Worm (Caenorhabditis elegans) whole organism, young adult: Measurements from ENCODE around the gene taf-9.
A peak's percentile ranks its signal among the peaks of the same experiment; 100 is the strongest.

Experiments
- B0336.3 ChIP-seq: fragments of 200-800 bp; sonication (Bioruptor generic); IDR thresholded peaks from 2 replicates; pipeline ENCODE4 v1.3.6; 2022; ENCODE audit warnings: missing genetic modification characterization, missing compliant biosample characterization
- C17E4.6 ChIP-seq: fragments of 200-800 bp; sonication (Bioruptor generic); IDR thresholded peaks from 2 replicates; pipeline ENCODE4 v1.3.6; 2022; ENCODE audit warnings: missing genetic modification reagents, missing genetic modification characterization, missing compliant biosample characterization
- F37B4.10 ChIP-seq: fragments of 200-800 bp; sonication (Bioruptor generic); IDR thresholded peaks from 2 replicates; pipeline ENCODE4 v1.3.6; 2022; ENCODE audit warnings: missing genetic modification characterization, missing compliant biosample characterization
- F39B2.1 ChIP-seq: fragments of 200-800 bp; sonication (Bioruptor generic); IDR thresholded peaks from 2 replicates; pipeline ENCODE4 v1.3.6; 2022; ENCODE audit warnings: missing genetic modification reagents, missing genetic modification characterization, missing compliant biosample characterization
- F49E8.2 ChIP-seq: sonication (generic microtip); optimal IDR thresholded peaks from 3 replicates; lab custom pipeline; 2017; ENCODE audit warnings: missing genetic modification characterization, mild to moderate bottlenecking, missing compliant biosample characterization, antibody characterized with exemption, moderate library complexity; ENCODE audit not compliant: insufficient read depth
- F57C9.4 ChIP-seq: sonication (generic microtip); optimal IDR thresholded peaks from 2 replicates; lab custom pipeline; 2017; ENCODE audit warnings: mild to moderate bottlenecking, missing genetic modification characterization, missing compliant biosample characterization
- K12H6.12 ChIP-seq: fragments of 200-800 bp; sonication (Bioruptor generic); optimal IDR thresholded peaks from 2 replicates; lab custom pipeline; 2018; ENCODE audit warnings: mild to moderate bottlenecking, missing genetic modification characterization, missing compliant biosample characterization
- Y95B8A.8 ChIP-seq: fragments of 200-800 bp; sonication (Bioruptor generic); IDR thresholded peaks from 2 replicates; pipeline ENCODE4 v1.3.6; 2022; ENCODE audit warnings: missing genetic modification reagents, missing genetic modification characterization, missing compliant biosample characterization
- ZK185.1 ChIP-seq: sonication (generic microtip); optimal IDR thresholded peaks from 2 replicates; lab custom pipeline; 2016; ENCODE audit warnings: mild to moderate bottlenecking, missing genetic modification characterization, missing compliant biosample characterization; ENCODE audit not compliant: poor library complexity, severe bottlenecking
- atf-7 ChIP-seq: sonication (generic microtip); optimal IDR thresholded peaks from 2 replicates; lab custom pipeline; 2017; ENCODE audit warnings: mild to moderate bottlenecking, missing genetic modification characterization, missing compliant biosample characterization
- attf-3 ChIP-seq: fragments of 200-800 bp; sonication (Bioruptor generic); conservative IDR thresholded peaks from 2 replicates; pipeline ENCODE4 v1.3.6; 2022; ENCODE audit warnings: missing genetic modification reagents, missing genetic modification characterization, missing compliant biosample characterization
- bed-1 ChIP-seq: fragments of 200-800 bp; sonication (Bioruptor generic); IDR thresholded peaks from 2 replicates; pipeline ENCODE4 v1.3.6; 2022; ENCODE audit warnings: missing genetic modification reagents, missing genetic modification characterization, missing compliant biosample characterization
- cebp-1 ChIP-seq, 2 experiments: fragments of 200-800 bp in 1 of 2; sonication (Bioruptor generic) in 1 of 2; sonication (generic microtip) in 1 of 2; IDR thresholded peaks in 1 of 2; optimal IDR thresholded peaks in 1 of 2; 2 replicates each; pipeline versions ENCODE4 v1.3.6 to Lab custom; 2017 to 2022; ENCODE audit warnings: missing compliant biosample characterization in 2 of 2, missing genetic modification characterization in 2 of 2, mild to moderate bottlenecking in 1 of 2, missing genetic modification reagents in 1 of 2, moderate library complexity in 1 of 2
- cebp-2 ChIP-seq: fragments of 200-800 bp; sonication (Bioruptor generic); IDR thresholded peaks from 2 replicates; pipeline ENCODE4 v1.3.6; 2022; ENCODE audit warnings: missing genetic modification characterization, missing compliant biosample characterization
- ceh-58 ChIP-seq: fragments of 200-800 bp; sonication (Bioruptor generic); IDR thresholded peaks from 2 replicates; pipeline ENCODE4 v1.3.6; 2022; ENCODE audit warnings: missing genetic modification characterization, missing compliant biosample characterization
- dox-1 ChIP-seq: fragments of 200-800 bp; sonication (Bioruptor generic); IDR thresholded peaks from 2 replicates; pipeline ENCODE4 v1.3.6; 2022; ENCODE audit warnings: missing genetic modification reagents, missing genetic modification characterization, missing compliant biosample characterization
- egl-18 ChIP-seq: fragments of 200-800 bp; sonication (Bioruptor generic); IDR thresholded peaks from 2 replicates; pipeline ENCODE4 v1.3.6; 2022; ENCODE audit warnings: missing genetic modification reagents, missing genetic modification characterization, missing compliant biosample characterization
- egl-44 ChIP-seq: fragments of 200-800 bp; sonication (Bioruptor generic); IDR thresholded peaks from 2 replicates; pipeline ENCODE4 v1.3.6; 2022; ENCODE audit warnings: missing genetic modification reagents, missing genetic modification characterization, missing compliant biosample characterization
- egrh-3 ChIP-seq: fragments of 200-800 bp; sonication (Bioruptor generic); IDR thresholded peaks from 2 replicates; pipeline ENCODE4 v1.3.6; 2022; ENCODE audit warnings: missing genetic modification reagents, missing genetic modification characterization, missing compliant biosample characterization
- ets-4 ChIP-seq: fragments of 200-800 bp; sonication (Bioruptor generic); optimal IDR thresholded peaks from 2 replicates; lab custom pipeline; 2018; ENCODE audit warnings: mild to moderate bottlenecking, missing genetic modification characterization, missing compliant biosample characterization
- gei-17 ChIP-seq: fragments of 200-800 bp; sonication (Bioruptor generic); optimal IDR thresholded peaks from 2 replicates; lab custom pipeline; 2018; ENCODE audit warnings: mild to moderate bottlenecking, missing genetic modification characterization, missing compliant biosample characterization
- him-1 ChIP-seq: sonication (generic microtip); optimal IDR thresholded peaks from 2 replicates; lab custom pipeline; 2016; ENCODE audit warnings: missing genotype, missing genetic modification reagents, missing genetic modification characterization, missing compliant biosample characterization
- hmg-1.2 ChIP-seq: fragments of 200-800 bp; sonication (Bioruptor generic); IDR thresholded peaks from 2 replicates; pipeline ENCODE4 v1.3.6; 2022; ENCODE audit warnings: missing genetic modification reagents, missing genetic modification characterization, missing compliant biosample characterization
- let-526 ChIP-seq: fragments of 200-800 bp; sonication (Bioruptor generic); IDR thresholded peaks from 2 replicates; pipeline ENCODE4 v1.3.6; 2022; ENCODE audit warnings: missing genetic modification reagents, missing genetic modification characterization, missing compliant biosample characterization
- let-607 ChIP-seq, 2 experiments: fragments of 200-800 bp in 1 of 2; sonication (Bioruptor generic) in 1 of 2; sonication (generic microtip) in 1 of 2; optimal IDR thresholded peaks; 2 replicates each; lab custom pipeline; 2016 to 2018; ENCODE audit warnings: mild to moderate bottlenecking in 2 of 2, missing compliant biosample characterization in 2 of 2, missing genetic modification characterization in 2 of 2, moderate library complexity in 2 of 2, missing genotype in 1 of 2
- lir-1 ChIP-seq: fragments of 200-800 bp; sonication (Bioruptor generic); conservative IDR thresholded peaks from 2 replicates; pipeline ENCODE4 v1.3.6; 2022; ENCODE audit warnings: missing genetic modification reagents, missing genetic modification characterization, missing compliant biosample characterization
- lsy-27 ChIP-seq: sonication (generic microtip); optimal IDR thresholded peaks from 2 replicates; lab custom pipeline; 2017; ENCODE audit warnings: missing genetic modification characterization, mild to moderate bottlenecking, missing compliant biosample characterization, antibody characterized with exemption, missing genotype, borderline replicate concordance; ENCODE audit not compliant: insufficient read depth
- madf-10 ChIP-seq: sonication (generic microtip); optimal IDR thresholded peaks from 2 replicates; lab custom pipeline; 2016; ENCODE audit warnings: mild to moderate bottlenecking, missing genetic modification characterization, missing compliant biosample characterization
- mcd-1 ChIP-seq: fragments of 200-800 bp; sonication (Bioruptor generic); IDR thresholded peaks from 2 replicates; pipeline ENCODE4 v1.3.6; 2022; ENCODE audit warnings: missing genetic modification reagents, missing genetic modification characterization, missing compliant biosample characterization
- mes-4 ChIP-seq: sonication (generic microtip); optimal IDR thresholded peaks from 2 replicates; lab custom pipeline; 2016; ENCODE audit warnings: missing genotype, missing genetic modification characterization, missing compliant biosample characterization
- nfyb-1 ChIP-seq: fragments of 200-800 bp; sonication (Bioruptor generic); IDR thresholded peaks from 2 replicates; pipeline ENCODE4 v1.3.6; 2022; ENCODE audit warnings: missing genetic modification reagents, missing genetic modification characterization, missing compliant biosample characterization
- nhr-80 ChIP-seq: sonication (generic microtip); optimal IDR thresholded peaks from 2 replicates; lab custom pipeline; 2016; ENCODE audit warnings: missing genetic modification characterization, missing compliant biosample characterization
- nhr-90 ChIP-seq: sonication (generic microtip); optimal IDR thresholded peaks from 2 replicates; lab custom pipeline; 2016; ENCODE audit warnings: missing genotype, mild to moderate bottlenecking, missing genetic modification characterization, missing compliant biosample characterization
- pbrm-1 ChIP-seq: fragments of 200-800 bp; sonication (Bioruptor generic); IDR thresholded peaks from 2 replicates; pipeline ENCODE4 v1.3.6; 2022; ENCODE audit warnings: missing genetic modification reagents, missing genetic modification characterization, missing compliant biosample characterization
- rec-8 ChIP-seq, 2 experiments: sonication (generic microtip); optimal IDR thresholded peaks; 2 replicates each; lab custom pipeline; 2016; ENCODE audit warnings: mild to moderate bottlenecking in 2 of 2, missing genetic modification characterization in 2 of 2, missing genetic modification reagents in 2 of 2, missing genotype in 2 of 2, missing biosample characterization in 1 of 2, missing compliant biosample characterization in 1 of 2, moderate library complexity in 1 of 2
- sdz-38 ChIP-seq: sonication (generic microtip); optimal IDR thresholded peaks from 2 replicates; lab custom pipeline; 2016; ENCODE audit warnings: missing genotype, missing genetic modification characterization, missing compliant biosample characterization
- tbp1 ChIP-seq: fragments of 200-800 bp; sonication (Bioruptor generic); optimal IDR thresholded peaks from 2 replicates; lab custom pipeline; 2018; ENCODE audit warnings: mild to moderate bottlenecking, missing genetic modification characterization, missing compliant biosample characterization
- tbx-9 ChIP-seq: sonication (generic microtip); optimal IDR thresholded peaks from 2 replicates; lab custom pipeline; 2016; ENCODE audit warnings: borderline replicate concordance, missing genetic modification characterization, inconsistent platforms, missing compliant biosample characterization
- unc-130 ChIP-seq: sonication (generic microtip); optimal IDR thresholded peaks from 2 replicates; lab custom pipeline; 2016; ENCODE audit warnings: missing genetic modification reagents, missing genetic modification characterization, missing compliant biosample characterization
- unc-62 ChIP-seq: fragments of 150-350 bp; optimal IDR thresholded peaks from 2 replicates; lab custom pipeline; 2014; ENCODE audit warnings: missing biosample characterization, missing genetic modification reagents, missing genetic modification characterization
- zfh-2 ChIP-seq: fragments of 200-800 bp; sonication (Bioruptor generic); conservative IDR thresholded peaks from 2 replicates; pipeline ENCODE4 v1.3.6; 2022; ENCODE audit warnings: missing genetic modification reagents, missing genetic modification characterization, missing compliant biosample characterization
- ztf-6 ChIP-seq: fragments of 200-800 bp; sonication (Bioruptor generic); IDR thresholded peaks from 2 replicates; pipeline ENCODE4 v1.3.6; 2022; ENCODE audit warnings: missing genetic modification reagents, missing genetic modification characterization, missing compliant biosample characterization

taf-9 gene

ce11 chrIII:13606865-13607264 lies 17.2 kb upstream of the taf-9 start:
- TF ChIP-seq lsy-27 (tag; lab: Kevin White, UChicago) = no peak
- no peak for TF ChIP-seq mes-4 (tag; lab: Kevin White, UChicago)
- TF ChIP-seq F39B2.1 (GFP tag; lab: Robert Waterston, UW) = no peak
- no peak for TF ChIP-seq hmg-1.2 (GFP tag; lab: Robert Waterston, UW)
- TF ChIP-seq nhr-80 (tag; lab: Kevin White, UChicago) = no peak
- no peak for TF ChIP-seq let-526 (GFP tag; lab: Robert Waterston, UW)
- TF ChIP-seq K12H6.12 = no peak
- TF ChIP-seq F49E8.2 = no peak
- TF ChIP-seq nfyb-1 (GFP tag; lab: Robert Waterston, UW) = no peak
- TF ChIP-seq rec-8 (tag; optimal IDR thresholded peaks at IDR 0.05; lab: Kevin White, UChicago) = no peak
- no peak for TF ChIP-seq ceh-58 (GFP tag; lab: Robert Waterston, UW)
- no peak for TF ChIP-seq atf-7 (tag; lab: Kevin White, UChicago)
- TF ChIP-seq ZK185.1 (tag; lab: Kevin White, UChicago) = no peak
- TF ChIP-seq unc-130 (GFP tag; lab: Kevin White, UChicago) = no peak
- TF ChIP-seq pbrm-1 (GFP tag; lab: Robert Waterston, UW) = no peak

- TF ChIP-seq egl-44 (GFP tag; lab: Robert Waterston, UW) = 0 out of 2 replicates have a peak, but pooled peaks have one; percentile 30
- no peak for TF ChIP-seq F57C9.4 (tag; lab: Kevin White, UChicago)
- peak; percentile 64; the same call in 1 of the 2 replicates for TF ChIP-seq nfyb-1 (GFP tag; lab: Robert Waterston, UW)
- no peak for TF ChIP-seq cebp-1 (GFP tag; IDR thresholded peaks at IDR 0.05; lab: Robert Waterston, UW)
- TF ChIP-seq cebp-1 (tag; optimal IDR thresholded peaks at IDR 0.05; lab: Kevin White, UChicago) = no peak
- TF ChIP-seq tbp1 = peak; percentile 32
- TF ChIP-seq attf-3 = no peak
- TF ChIP-seq ztf-6 (GFP tag; lab: Robert Waterston, UW) = no peak
- TF ChIP-seq F37B4.10 (GFP tag; lab: Robert Waterston, UW) = no peak
- peak; percentile 81 for TF ChIP-seq nhr-80 (tag; lab: Kevin White, UChicago)
- TF ChIP-seq B0336.3 (GFP tag; lab: Robert Waterston, UW) = 0 out of 2 replicates have a peak, but pooled peaks have one; percentile 22
- TF ChIP-seq C17E4.6 (GFP tag; lab: Robert Waterston, UW) = no peak
- TF ChIP-seq let-607 (tag; optimal IDR thresholded peaks at IDR 0.05; lab: Kevin White, UChicago) = peak; percentile 74 to 83
- TF ChIP-seq hmg-1.2 (GFP tag; lab: Robert Waterston, UW) = no peak
- TF ChIP-seq atf-7 (tag; lab: Kevin White, UChicago) = peak; percentile 77
- TF ChIP-seq dox-1 (GFP tag; lab: Robert Waterston, UW) = 0 out of 2 replicates have a peak, but pooled peaks have one; percentile 37
- no peak for TF ChIP-seq let-526 (GFP tag; lab: Robert Waterston, UW)
Observed at ce11 chrIII:13607833-13608232, 16.2 kb upstream of the taf-9 start, which contains the start of gene shpk-1. shpk-1 (plus strand) TSS chrIII:13608020.

- TF ChIP-seq him-1 = peak; percentile 30
- TF ChIP-seq Y95B8A.8 = 0 out of 2 replicates have a peak, but pooled peaks have one; percentile 24
- TF ChIP-seq gei-17 (GFP tag; lab: Kevin White, UChicago) = no peak
- TF ChIP-seq, all 124 proteins: peak for 2
Observed at ce11 chrIII:13614206-13614605, 9.9 kb upstream of the taf-9 start.

ce11 chrIII:13614751-13615150 lies 9.3 kb upstream of the taf-9 start:
- TF ChIP-seq cebp-2 (GFP tag; lab: Robert Waterston, UW) (no peak), ets-4 (GFP tag; lab: Kevin White, UChicago) (no peak), tbx-9 (tag; lab: Kevin White, UChicago) (no peak), bed-1 (GFP tag; lab: Robert Waterston, UW) (no peak), dox-1 (GFP tag; lab: Robert Waterston, UW) (no peak), zfh-2 (peak; percentile 48; the same call in 1 of the 2 replicates), mcd-1 (GFP tag; lab: Robert Waterston, UW) (0 out of 2 replicates have a peak, but pooled peaks have one; percentile 11), nhr-90 (tag; lab: Kevin White, UChicago) (no peak), gei-17 (GFP tag; lab: Kevin White, UChicago) (no peak), madf-10 (tag; lab: Kevin White, UChicago) (no peak), egrh-3 (peak; percentile 58; the same call in 1 of the 2 replicates), lir-1 (GFP tag; lab: Robert Waterston, UW) (no peak), egl-18 (no peak), unc-62 (GFP tag; lab: Kevin White, UChicago) (no peak), F49E8.2 (no peak), sdz-38 (tag; lab: Kevin White, UChicago) (no peak)
